Worm (Caenorhabditis elegans): Measurements from ENCODE around the gene Y50D4A.1.

Y50D4A.1 gene

ce11 chrV:1199219-1199889 is 8.3 kb upstream of the Y50D4A.1 start, which contains the start of gene Y50D4A.6:
TSS of gene Y50D4A.6 (minus strand) at chrV:1199269.
- TF ChIP-seq ceh-63 (GFP tag; optimal IDR thresholded peaks at IDR 0.05) (no peak), nhr-19 (GFP tag; conservative IDR thresholded peaks at IDR 0.05) (no peak), elt-2 (tag; optimal IDR thresholded peaks at IDR 0.05) (no peak), aha-1 (tag; optimal IDR thresholded peaks at IDR 0.05) (no peak), nhr-28 (tag; optimal IDR thresholded peaks at IDR 0.05) (no peak), lsy-2 (tag; optimal IDR thresholded peaks at IDR 0.05) (no peak), fkh-10 (GFP tag; optimal IDR thresholded peaks at IDR 0.05) (no peak), ceh-8 (GFP tag; optimal IDR thresholded peaks at IDR 0.05) (peak; percentile 41), hpl-2 (GFP tag; optimal IDR thresholded peaks at IDR 0.05) (no peak), xbp-1 (tag; optimal IDR thresholded peaks at IDR 0.05) (no peak), snpc-4 (tag; optimal IDR thresholded peaks at IDR 0.05) (peak; percentile 19), tbx-2 (tag; optimal IDR thresholded peaks at IDR 0.05) (no peak), ztf-11 (tag; optimal IDR thresholded peaks at IDR 0.05) (no peak), hlh-17 (GFP tag; optimal IDR thresholded peaks at IDR 0.05; ENCODE audit: borderline replicate concordance) (no peak), F16B12.6 (tag; optimal IDR thresholded peaks at IDR 0.05) (no peak), tlp-1 (tag; optimal IDR thresholded peaks at IDR 0.05) (no peak)

ce11 chrV:1201717-1202116 is 6.0 kb upstream of the Y50D4A.1 start:
- TF ChIP-seq nhr-71 (tag; optimal IDR thresholded peaks at IDR 0.05) (peak; percentile 23), lin-35 (GFP tag; optimal IDR thresholded peaks at IDR 0.05) (peak; percentile 0 to 48), efl-1 (optimal IDR thresholded peaks at IDR 0.05) (peak in 1 of 2 experiments; percentile 58), efl-1 (GFP tag; optimal IDR thresholded peaks at IDR 0.05 in 1 of 2) (peak; percentile 61 to 94), F16B12.6 (tag; optimal IDR thresholded peaks at IDR 0.05) (peak; percentile 72), fos-1 (tag; optimal IDR thresholded peaks at IDR 0.05) (no peak), nhr-85 (tag) (peak; percentile 54), sptf-1 (tag; optimal IDR thresholded peaks at IDR 0.05) (no peak), snu-23 (GFP tag; optimal IDR thresholded peaks at IDR 0.05) (peak; percentile 27), lsy-2 (tag; optimal IDR thresholded peaks at IDR 0.05) (peak in 1 of 2 experiments; percentile 26), ceh-63 (GFP tag; optimal IDR thresholded peaks at IDR 0.05) (no peak), hlh-4 (tag; optimal IDR thresholded peaks at IDR 0.05) (no peak), unc-86 (tag; optimal IDR thresholded peaks at IDR 0.05) (no peak), tbx-2 (tag; optimal IDR thresholded peaks at IDR 0.05) (no peak), mep-1 (tag; optimal IDR thresholded peaks at IDR 0.05) (no peak), lin-15B (tag; optimal IDR thresholded peaks at IDR 0.05) (peak; percentile 8), dpl-1 (GFP tag; optimal IDR thresholded peaks at IDR 0.05) (peak in 1 of 3 experiments; percentile 42), blmp-1 (tag; optimal IDR thresholded peaks at IDR 0.05) (no peak), nhr-20 (tag; optimal IDR thresholded peaks at IDR 0.05) (peak; percentile 10)

- no peak for TF ChIP-seq sox-4 (tag; optimal IDR thresholded peaks at IDR 0.05)
- TF ChIP-seq nhr-85 (tag): no peak
- TF ChIP-seq pax-3 (tag; optimal IDR thresholded peaks at IDR 0.05): no peak
- TF ChIP-seq nhr-47 (tag; optimal IDR thresholded peaks at IDR 0.05): peak; percentile 47
- peak in 1 of 2 experiments; percentile 53 for TF ChIP-seq lsy-2 (tag; optimal IDR thresholded peaks at IDR 0.05)
- peak; percentile 28 for TF ChIP-seq tbx-2 (tag; optimal IDR thresholded peaks at IDR 0.05)
- TF ChIP-seq isw-1 (GFP tag; IDR thresholded peaks at IDR 0.05): peak; percentile 45
- TF ChIP-seq dpl-1 (GFP tag; optimal IDR thresholded peaks at IDR 0.05): peak; percentile 46 to 75 (median 65)
- TF ChIP-seq lin-35 (GFP tag; optimal IDR thresholded peaks at IDR 0.05): peak; percentile 24 to 80
- TF ChIP-seq xbp-1 (tag; optimal IDR thresholded peaks at IDR 0.05): peak; percentile 11
- TF ChIP-seq zag-1 (tag; optimal IDR thresholded peaks at IDR 0.05): no peak
- peak in 1 of 2 experiments; percentile 66 for TF ChIP-seq efl-1 (optimal IDR thresholded peaks at IDR 0.05)
- TF ChIP-seq efl-1 (GFP tag; optimal IDR thresholded peaks at IDR 0.05 in 1 of 2): peak; percentile 72 to 96
- TF ChIP-seq dsc-1 (tag; optimal IDR thresholded peaks at IDR 0.05): peak; percentile 31
- TF ChIP-seq swsn-7 (tag; optimal IDR thresholded peaks at IDR 0.05): peak; percentile 12
- TF ChIP-seq nhr-20 (tag; optimal IDR thresholded peaks at IDR 0.05): peak; percentile 14
- TF ChIP-seq nhr-76 (tag; optimal IDR thresholded peaks at IDR 0.05): no peak
- 0 out of 2 replicates have a peak, but pooled peaks have one; percentile 9 for TF ChIP-seq ceh-88 (GFP tag; IDR thresholded peaks at IDR 0.05)
- no peak for TF ChIP-seq aly-2 (tag; optimal IDR thresholded peaks at IDR 0.05)
- no peak for TF ChIP-seq irx-1 (tag; optimal IDR thresholded peaks at IDR 0.05)
- no peak for TF ChIP-seq lin-15B (tag; optimal IDR thresholded peaks at IDR 0.05)
- TF ChIP-seq elt-3 (tag; optimal IDR thresholded peaks at IDR 0.05): no peak
- TF ChIP-seq nhr-19 (GFP tag; conservative IDR thresholded peaks at IDR 0.05): peak; percentile 58
- TF ChIP-seq snu-23 (GFP tag; optimal IDR thresholded peaks at IDR 0.05): peak; percentile 36
- TF ChIP-seq nhr-11 (tag; optimal IDR thresholded peaks at IDR 0.05): no peak
- TF ChIP-seq F16B12.6 (tag; optimal IDR thresholded peaks at IDR 0.05): peak; percentile 78
- TF ChIP-seq grh-1 (GFP tag; IDR thresholded peaks at IDR 0.05): no peak
- peak; percentile 7 for TF ChIP-seq nhr-90 (tag; optimal IDR thresholded peaks at IDR 0.05; ENCODE audit: poor library complexity)
These were observed 718 bp upstream of the Y50D4A.1 start, which contains the start of gene Y50D4A.5 for ce11 chrV:1206971-1207370. TSS of gene Y50D4A.5 (plus strand) at chrV:1207307.
